Worm (Caenorhabditis elegans) whole organism, L4 larva: Measurements from ENCODE around the gene snt-7.

Source experiments
- D1046.2 ChIP-seq: fragments of 200-800 bp; sonication (Bioruptor generic); IDR thresholded peaks from 2 replicates; pipeline ENCODE4 v1.3.6; 2022; ENCODE audit warnings: missing genetic modification characterization, missing compliant biosample characterization
- F49E8.2 ChIP-seq: sonication (generic microtip); optimal IDR thresholded peaks from 2 replicates; lab custom pipeline; 2016; ENCODE audit warnings: missing compliant biosample characterization, mild to moderate bottlenecking, missing genetic modification characterization, borderline replicate concordance
- R02D3.7 ChIP-seq: fragments of 150-350 bp; sonication (generic microtip); optimal IDR thresholded peaks from 3 replicates; lab custom pipeline; 2014; ENCODE audit warnings: missing biosample characterization, missing genetic modification characterization
- T20F7.1 ChIP-seq: fragments of 200-800 bp; sonication (Bioruptor generic); optimal IDR thresholded peaks from 2 replicates; lab custom pipeline; 2018; ENCODE audit warnings: mild to moderate bottlenecking, missing genetic modification characterization, missing compliant biosample characterization
- ZK337.2 ChIP-seq: fragments of 200-800 bp; sonication (Bioruptor generic); IDR thresholded peaks from 2 replicates; pipeline ENCODE4 v1.3.6; 2022; ENCODE audit warnings: missing genetic modification reagents, missing genetic modification characterization, missing compliant biosample characterization
- ZK546.5 ChIP-seq, 2 experiments: sonication (generic microtip); optimal IDR thresholded peaks; 2 replicates each; lab custom pipeline; 2017; ENCODE audit warnings: missing biosample characterization in 2 of 2, missing genetic modification characterization in 2 of 2
- ama-1 ChIP-seq: fragments of 150-350 bp; optimal IDR thresholded peaks from 2 replicates; lab custom pipeline; 2014; ENCODE audit warnings: inconsistent platforms, mixed read lengths
- attf-4 ChIP-seq: sonication (generic microtip); optimal IDR thresholded peaks from 3 replicates; lab custom pipeline; 2017; ENCODE audit warnings: missing biosample characterization, missing genetic modification characterization
- ces-1 ChIP-seq: fragments of 150-350 bp; sonication (generic microtip); optimal IDR thresholded peaks from 4 replicates; lab custom pipeline; 2014; ENCODE audit warnings: missing biosample characterization, missing genetic modification reagents, missing genetic modification characterization
- cey-2 ChIP-seq: sonication (generic microtip); optimal IDR thresholded peaks from 3 replicates; lab custom pipeline; 2017; ENCODE audit warnings: missing genetic modification characterization, mild to moderate bottlenecking, missing compliant biosample characterization, antibody characterized with exemption, borderline replicate concordance; ENCODE audit not compliant: insufficient read depth
- daf-12 ChIP-seq: fragments of 150-350 bp; optimal IDR thresholded peaks from 2 replicates; lab custom pipeline; 2014; ENCODE audit warnings: missing biosample characterization, missing genetic modification reagents, missing genetic modification characterization
- daf-16 ChIP-seq, 3 experiments: sonication (generic microtip); optimal IDR thresholded peaks; 2 replicates each; lab custom pipeline; 2016 to 2017; ENCODE audit warnings: missing genetic modification characterization in 3 of 3, missing genetic modification reagents in 3 of 3, mild to moderate bottlenecking in 2 of 3, missing compliant biosample characterization in 2 of 3, missing biosample characterization in 1 of 3, moderate library complexity in 1 of 3
- daf-19 ChIP-seq: fragments of 200-800 bp; sonication (Bioruptor generic); conservative IDR thresholded peaks from 2 replicates; pipeline ENCODE4 v1.3.6; 2022; ENCODE audit warnings: missing genetic modification characterization, missing compliant biosample characterization
- dmd-8 ChIP-seq: fragments of 200-800 bp; sonication (Bioruptor generic); IDR thresholded peaks from 2 replicates; pipeline ENCODE4 v1.3.6; 2022; ENCODE audit warnings: missing genetic modification characterization, missing compliant biosample characterization
- dmd-9 ChIP-seq: fragments of 200-800 bp; sonication (Bioruptor generic); IDR thresholded peaks from 2 replicates; pipeline ENCODE4 v1.3.6; 2022; ENCODE audit warnings: missing genetic modification reagents, missing genetic modification characterization, missing compliant biosample characterization
- dpl-1 ChIP-seq: fragments of 150-350 bp; optimal IDR thresholded peaks from 2 replicates; lab custom pipeline; 2014; ENCODE audit warnings: missing biosample characterization, missing genetic modification reagents, missing genetic modification characterization
- dve-1 ChIP-seq: sonication (generic microtip); optimal IDR thresholded peaks from 2 replicates; lab custom pipeline; 2017; ENCODE audit warnings: antibody characterized with exemption, mild to moderate bottlenecking, missing genetic modification characterization, missing compliant biosample characterization; ENCODE audit not compliant: insufficient read depth
- egl-43 ChIP-seq: fragments of 200-800 bp; sonication (Bioruptor generic); IDR thresholded peaks from 2 replicates; pipeline ENCODE4 v1.3.6; 2022; ENCODE audit warnings: missing genetic modification reagents, missing genetic modification characterization, missing compliant biosample characterization
- hlh-11 ChIP-seq: fragments of 200-800 bp; sonication (Bioruptor generic); optimal IDR thresholded peaks from 2 replicates; lab custom pipeline; 2018; ENCODE audit warnings: mild to moderate bottlenecking, missing genetic modification characterization, missing compliant biosample characterization
- hmg-1.1 ChIP-seq: fragments of 200-800 bp; sonication (Bioruptor generic); IDR thresholded peaks from 2 replicates; pipeline ENCODE4 v1.3.6; 2022; ENCODE audit warnings: missing genetic modification reagents, missing genetic modification characterization, missing compliant biosample characterization
- jun-1 ChIP-seq: fragments of 150-350 bp; optimal IDR thresholded peaks from 2 replicates; lab custom pipeline; 2014; ENCODE audit warnings: missing biosample characterization, missing genetic modification reagents, missing genetic modification characterization
- lin-1 ChIP-seq: fragments of 200-800 bp; sonication (Bioruptor generic); IDR thresholded peaks from 2 replicates; pipeline ENCODE4 v1.3.6; 2022; ENCODE audit warnings: missing genetic modification reagents, missing genetic modification characterization, missing compliant biosample characterization
- lin-29 ChIP-seq: fragments of 200-800 bp; sonication (Bioruptor generic); IDR thresholded peaks from 2 replicates; pipeline ENCODE4 v1.3.6; 2022; ENCODE audit warnings: missing genetic modification reagents, missing genetic modification characterization, missing compliant biosample characterization
- lir-3 ChIP-seq: sonication (generic microtip); optimal IDR thresholded peaks from 2 replicates; lab custom pipeline; 2016; ENCODE audit warnings: mild to moderate bottlenecking, missing genetic modification characterization, missing compliant biosample characterization
- lsy-2 ChIP-seq, 2 experiments: fragments of 150-350 bp in 1 of 2; sonication (generic microtip) in 1 of 2; optimal IDR thresholded peaks; 2 replicates each; lab custom pipeline; 2014 to 2017; ENCODE audit warnings: missing biosample characterization in 2 of 2, missing genetic modification characterization in 2 of 2
- madf-5 ChIP-seq, 2 experiments: fragments of 200-800 bp; sonication (Bioruptor generic); IDR thresholded peaks; 2 replicates each; pipeline ENCODE4 v1.3.6; 2022; ENCODE audit warnings: missing compliant biosample characterization in 2 of 2, missing genetic modification characterization in 2 of 2
- mxl-2 ChIP-seq: fragments of 200-800 bp; sonication (Bioruptor generic); conservative IDR thresholded peaks from 2 replicates; pipeline ENCODE4 v1.3.6; 2022; ENCODE audit warnings: missing genetic modification reagents, missing genetic modification characterization, missing compliant biosample characterization
- nhr-10 ChIP-seq: fragments of 150-350 bp; optimal IDR thresholded peaks from 2 replicates; lab custom pipeline; 2014; ENCODE audit warnings: missing biosample characterization, missing genetic modification characterization
- nhr-237 ChIP-seq: sonication (generic microtip); optimal IDR thresholded peaks from 2 replicates; lab custom pipeline; 2017; ENCODE audit warnings: missing biosample characterization, missing genetic modification characterization
- nhr-41 ChIP-seq: fragments of 200-800 bp; sonication (Bioruptor generic); IDR thresholded peaks from 2 replicates; pipeline ENCODE4 v1.3.6; 2022; ENCODE audit warnings: missing genetic modification reagents, missing genetic modification characterization, missing compliant biosample characterization
- nhr-42 ChIP-seq: fragments of 200-800 bp; sonication (Bioruptor generic); IDR thresholded peaks from 2 replicates; pipeline ENCODE4 v1.3.6; 2022; ENCODE audit warnings: missing genetic modification characterization, missing compliant biosample characterization
- nhr-76 ChIP-seq: fragments of 150-350 bp; optimal IDR thresholded peaks from 2 replicates; lab custom pipeline; 2014; ENCODE audit warnings: missing biosample characterization, missing genetic modification characterization
- nhr-77 ChIP-seq: fragments of 150-350 bp; optimal IDR thresholded peaks from 2 replicates; lab custom pipeline; 2014; ENCODE audit warnings: missing biosample characterization, missing genetic modification characterization
- pha-4 ChIP-seq, 2 experiments: fragments of 150-350 bp in 1 of 2; fragments of 200-800 bp in 1 of 2; sonication (Bioruptor generic) in 1 of 2; IDR thresholded peaks in 1 of 2; optimal IDR thresholded peaks in 1 of 2; 2 replicates each; pipeline versions ENCODE4 v1.3.6 to Lab custom; 2014 to 2022; ENCODE audit warnings: missing genetic modification characterization in 2 of 2, missing genetic modification reagents in 2 of 2, missing biosample characterization in 1 of 2, missing compliant biosample characterization in 1 of 2
- php-3 ChIP-seq: fragments of 200-800 bp; sonication (Bioruptor generic); IDR thresholded peaks from 2 replicates; pipeline ENCODE4 v1.3.6; 2022; ENCODE audit warnings: missing genetic modification reagents, missing genetic modification characterization, missing compliant biosample characterization
- saeg-2 ChIP-seq: fragments of 200-800 bp; sonication (Bioruptor generic); IDR thresholded peaks from 2 replicates; pipeline ENCODE4 v1.3.6; 2022; ENCODE audit warnings: missing genetic modification reagents, missing genetic modification characterization, missing compliant biosample characterization
- sdz-12 ChIP-seq: fragments of 200-800 bp; sonication (Bioruptor generic); optimal IDR thresholded peaks from 2 replicates; lab custom pipeline; 2018; ENCODE audit warnings: mild to moderate bottlenecking, missing genetic modification characterization, missing compliant biosample characterization
- snpc-1.2 ChIP-seq: fragments of 200-800 bp; sonication (Bioruptor generic); IDR thresholded peaks from 2 replicates; pipeline ENCODE4 v1.3.6; 2022; ENCODE audit warnings: missing genetic modification reagents, missing genetic modification characterization, missing compliant biosample characterization
- spr-3 ChIP-seq: fragments of 200-800 bp; sonication (Bioruptor generic); optimal IDR thresholded peaks from 2 replicates; lab custom pipeline; 2018; ENCODE audit warnings: mild to moderate bottlenecking, missing genetic modification characterization, missing compliant biosample characterization
- tag-97 ChIP-seq: fragments of 200-800 bp; sonication (Bioruptor generic); IDR thresholded peaks from 2 replicates; pipeline ENCODE4 v1.3.6; 2022; ENCODE audit warnings: missing genetic modification characterization, missing compliant biosample characterization
- tra-1 ChIP-seq: fragments of 200-800 bp; sonication (Bioruptor generic); IDR thresholded peaks from 2 replicates; pipeline ENCODE4 v1.3.6; 2022; ENCODE audit warnings: missing genetic modification reagents, missing genetic modification characterization, missing compliant biosample characterization
- unc-130 ChIP-seq: sonication (generic microtip); optimal IDR thresholded peaks from 2 replicates; lab custom pipeline; 2016; ENCODE audit warnings: missing genetic modification reagents, missing genetic modification characterization, missing compliant biosample characterization
- unc-39 ChIP-seq: sonication (generic microtip); optimal IDR thresholded peaks from 2 replicates; lab custom pipeline; 2017; ENCODE audit warnings: missing biosample characterization, missing genetic modification characterization
- unc-62 ChIP-seq, 3 experiments: fragments of 150-350 bp in 1 of 3; sonication (generic microtip); optimal IDR thresholded peaks in 2 of 3; peaks in 1 of 3; 1 replicate in 1 of 3; 2 replicates in 2 of 3; lab custom pipeline; 2014 to 2017; ENCODE audit warnings: missing biosample characterization in 3 of 3, missing genetic modification characterization in 3 of 3, missing genetic modification reagents in 3 of 3, missing genotype in 1 of 3
- zag-1 ChIP-seq: fragments of 150-350 bp; optimal IDR thresholded peaks from 2 replicates; lab custom pipeline; 2014; ENCODE audit warnings: missing biosample characterization, missing genetic modification characterization
- zfp-2 ChIP-seq: sonication (generic microtip); optimal IDR thresholded peaks from 2 replicates; lab custom pipeline; 2016; ENCODE audit warnings: mild to moderate bottlenecking, missing genetic modification characterization, missing compliant biosample characterization
- zfp-3 ChIP-seq: fragments of 200-800 bp; sonication (Bioruptor generic); conservative IDR thresholded peaks from 2 replicates; pipeline ENCODE4 v1.3.6; 2022; ENCODE audit warnings: missing genetic modification reagents, missing genetic modification characterization, missing compliant biosample characterization
- zip-11 ChIP-seq: fragments of 200-800 bp; sonication (Bioruptor generic); IDR thresholded peaks from 2 replicates; pipeline ENCODE4 v1.3.6; 2022; ENCODE audit warnings: missing genetic modification characterization, missing compliant biosample characterization
- zip-2 ChIP-seq: fragments of 150-350 bp; optimal IDR thresholded peaks from 2 replicates; lab custom pipeline; 2014; ENCODE audit warnings: missing biosample characterization, missing genetic modification characterization
- ztf-7 ChIP-seq: fragments of 150-350 bp; optimal IDR thresholded peaks from 2 replicates; lab custom pipeline; 2014; ENCODE audit warnings: missing biosample characterization, missing genetic modification characterization

snt-7 gene

ce11 chrX:15181454-15181853 lies 17.5 kb downstream of the snt-7 start, which contains the start of gene pkhm-2 (continued):
- TF ChIP-seq zag-1 (tag; lab: Kevin White, UChicago) (no peak), lin-1 (peak; percentile 82), unc-130 (GFP tag; lab: Kevin White, UChicago) (no peak), zfp-3 (GFP tag; lab: Robert Waterston, UW) (peak; percentile 48; the same call in 1 of the 2 replicates), zip-2 (tag; lab: Kevin White, UChicago) (peak; percentile 69), jun-1 (tag; lab: Kevin White, UChicago) (peak; percentile 69), F49E8.2 (tag; lab: Kevin White, UChicago) (no peak), snpc-1.2 (GFP tag; lab: Robert Waterston, UW) (no peak), daf-12 (tag; lab: Kevin White, UChicago) (no peak), nhr-10 (tag; lab: Kevin White, UChicago) (no peak), cey-2 (tag; lab: Kevin White, UChicago) (no peak), T20F7.1 (GFP tag; lab: Kevin White, UChicago) (no peak), ama-1 (lab: Kevin White, UChicago) (no peak), ces-1 (GFP tag; lab: Kevin White, UChicago) (no peak), zfp-2 (tag; lab: Kevin White, UChicago) (no peak), ZK546.5 (tag; optimal IDR thresholded peaks at IDR 0.05; lab: Kevin White, UChicago) (no peak), ztf-7 (peak; percentile 83), dve-1 (peak; percentile 97), nhr-42 (GFP tag; lab: Robert Waterston, UW) (peak; percentile 68; the same call in 1 of the 2 replicates), nhr-237 (tag; lab: Kevin White, UChicago) (no peak), unc-39 (tag; lab: Kevin White, UChicago) (no peak), nhr-77 (tag; lab: Kevin White, UChicago) (peak; percentile 67), hlh-11 (tag; lab: Kevin White, UChicago) (peak; percentile 96), dmd-9 (peak; percentile 75), ZK337.2 (no peak), egl-43 (GFP tag; lab: Robert Waterston, UW) (peak; percentile 86), saeg-2 (peak; percentile 83), lir-3 (tag; lab: Kevin White, UChicago) (no peak), nhr-41 (GFP tag; lab: Robert Waterston, UW) (no peak), spr-3 (GFP tag; lab: Kevin White, UChicago) (peak; percentile 84), daf-19 (GFP tag; lab: Robert Waterston, UW) (no peak), D1046.2 (GFP tag; lab: Robert Waterston, UW) (no peak), dmd-8 (no peak), sdz-12 (GFP tag; lab: Kevin White, UChicago) (no peak), tag-97 (GFP tag; lab: Robert Waterston, UW) (no peak), lsy-2 (tag; optimal IDR thresholded peaks at IDR 0.05; lab: Kevin White, UChicago) (peak; percentile 66 to 88), zip-11 (GFP tag; lab: Robert Waterston, UW) (no peak), madf-5 (GFP tag; IDR thresholded peaks at IDR 0.05; lab: Robert Waterston, UW) (no peak), unc-62 (GFP tag; optimal IDR thresholded peaks at IDR 0.05 in 1 of 2; lab: Kevin White, UChicago) (peak in 1 of 2 experiments; percentile 99), unc-62 (tag; optimal IDR thresholded peaks at IDR 0.05; lab: Kevin White, UChicago) (no peak), tra-1 (GFP tag; lab: Robert Waterston, UW) (0 out of 2 replicates have a peak, but pooled peaks have one; percentile 24), R02D3.7 (tag; lab: Kevin White, UChicago) (no peak), mxl-2 (no peak), pha-4 (GFP tag; IDR thresholded peaks at IDR 0.05; lab: Robert Waterston, UW) (no peak; the same call in 1 of the 2 replicates), pha-4 (tag; optimal IDR thresholded peaks at IDR 0.05; lab: Kevin White, UChicago) (no peak), nhr-76 (no peak), dpl-1 (peak; percentile 86), attf-4 (tag; lab: Kevin White, UChicago) (no peak), daf-16 (GFP tag; optimal IDR thresholded peaks at IDR 0.05; lab: Kevin White, UChicago) (peak in 1 of 2 experiments; percentile 61), daf-16 (tag; optimal IDR thresholded peaks at IDR 0.05; lab: Kevin White, UChicago) (peak; percentile 86), hmg-1.1 (GFP tag; lab: Robert Waterston, UW) (peak; percentile 94), lin-29 (GFP tag; lab: Robert Waterston, UW) (0 out of 2 replicates have a peak, but pooled peaks have one; percentile 11), php-3 (GFP tag; lab: Robert Waterston, UW) (peak; percentile 77)
